Worm (Caenorhabditis elegans) whole organism, L2 larva: ENCODE data around the gene F14D2.15.

ENCODE experiments used
- C34F6.9 ChIP-seq: fragments of 150-350 bp; optimal IDR thresholded peaks from 2 replicates; lab custom pipeline; 2014; ENCODE audit warnings: missing biosample characterization, missing genetic modification characterization
- Y55F3AM.14 ChIP-seq: fragments of 200-800 bp; sonication (Bioruptor generic); optimal IDR thresholded peaks from 2 replicates; lab custom pipeline; 2018; ENCODE audit warnings: mild to moderate bottlenecking, missing genetic modification characterization, missing compliant biosample characterization
- aly-2 ChIP-seq: fragments of 150-350 bp; optimal IDR thresholded peaks from 2 replicates; lab custom pipeline; 2014; ENCODE audit warnings: missing biosample characterization, missing genetic modification characterization
- ama-1 ChIP-seq: fragments of 150-350 bp; optimal IDR thresholded peaks from 2 replicates; lab custom pipeline; 2018; ENCODE audit warnings: inconsistent platforms
- ceh-16 ChIP-seq: fragments of 150-350 bp; optimal IDR thresholded peaks from 2 replicates; lab custom pipeline; 2014; ENCODE audit warnings: missing biosample characterization, missing genetic modification characterization
- ceh-82 ChIP-seq: fragments of 150-350 bp; optimal IDR thresholded peaks from 2 replicates; lab custom pipeline; 2014; ENCODE audit warnings: missing biosample characterization, missing genetic modification characterization
- egl-27 ChIP-seq: sonication (generic microtip); optimal IDR thresholded peaks from 3 replicates; lab custom pipeline; 2017; ENCODE audit warnings: missing biosample characterization, missing genetic modification reagents, missing genetic modification characterization
- fos-1 ChIP-seq: fragments of 150-350 bp; optimal IDR thresholded peaks from 2 replicates; lab custom pipeline; 2014; ENCODE audit warnings: missing biosample characterization, missing genetic modification characterization
- gmeb-1 ChIP-seq: fragments of 150-350 bp; optimal IDR thresholded peaks from 2 replicates; lab custom pipeline; 2014; ENCODE audit warnings: missing biosample characterization, missing genetic modification characterization
- lin-11 ChIP-seq: fragments of 150-350 bp; sonication (generic microtip); optimal IDR thresholded peaks from 2 replicates; lab custom pipeline; 2014; ENCODE audit warnings: missing biosample characterization, missing genetic modification characterization, inconsistent platforms, mixed read lengths
- mab-5 ChIP-seq: fragments of 150-350 bp; optimal IDR thresholded peaks from 2 replicates; lab custom pipeline; 2014; ENCODE audit warnings: missing biosample characterization, missing genetic modification characterization
- nhr-10 ChIP-seq: sonication (generic microtip); optimal IDR thresholded peaks from 2 replicates; lab custom pipeline; 2017; ENCODE audit warnings: missing biosample characterization, missing genetic modification characterization
- nhr-129 ChIP-seq: fragments of 150-350 bp; optimal IDR thresholded peaks from 2 replicates; lab custom pipeline; 2014; ENCODE audit warnings: missing biosample characterization, missing genetic modification characterization
- nhr-237 ChIP-seq: fragments of 150-350 bp; optimal IDR thresholded peaks from 2 replicates; lab custom pipeline; 2014; ENCODE audit warnings: missing biosample characterization, missing genetic modification characterization
- nhr-25 ChIP-seq: fragments of 150-350 bp; sonication (generic microtip); optimal IDR thresholded peaks from 3 replicates; lab custom pipeline; 2014; ENCODE audit warnings: missing biosample characterization, missing genetic modification characterization
- peb-1 ChIP-seq: fragments of 150-350 bp; optimal IDR thresholded peaks from 2 replicates; lab custom pipeline; 2014; ENCODE audit warnings: missing biosample characterization, missing genetic modification characterization
- skn-1 ChIP-seq: sonication (generic microtip); optimal IDR thresholded peaks from 2 replicates; lab custom pipeline; 2017; ENCODE audit warnings: missing biosample characterization, missing genetic modification characterization
- sma-3 ChIP-seq: sonication (generic microtip); optimal IDR thresholded peaks from 2 replicates; lab custom pipeline; 2016; ENCODE audit warnings: missing genetic modification reagents, missing genetic modification characterization, missing compliant biosample characterization
- unc-55 ChIP-seq: fragments of 150-350 bp; sonication (generic microtip); optimal IDR thresholded peaks from 3 replicates; lab custom pipeline; 2014; ENCODE audit warnings: missing biosample characterization, missing genetic modification reagents, missing genetic modification characterization
- zag-1 ChIP-seq: fragments of 150-350 bp; optimal IDR thresholded peaks from 2 replicates; lab custom pipeline; 2014; ENCODE audit warnings: missing biosample characterization, missing genetic modification characterization
- ztf-1 ChIP-seq: fragments of 200-800 bp; sonication (Bioruptor generic); conservative IDR thresholded peaks from 2 replicates; pipeline ENCODE4 v1.3.6; 2022; ENCODE audit warnings: missing genetic modification characterization, missing compliant biosample characterization
- ztf-11 ChIP-seq: sonication (generic microtip); optimal IDR thresholded peaks from 2 replicates; lab custom pipeline; 2017; ENCODE audit warnings: missing biosample characterization, missing genetic modification characterization

Gene F14D2.15

DNA sequence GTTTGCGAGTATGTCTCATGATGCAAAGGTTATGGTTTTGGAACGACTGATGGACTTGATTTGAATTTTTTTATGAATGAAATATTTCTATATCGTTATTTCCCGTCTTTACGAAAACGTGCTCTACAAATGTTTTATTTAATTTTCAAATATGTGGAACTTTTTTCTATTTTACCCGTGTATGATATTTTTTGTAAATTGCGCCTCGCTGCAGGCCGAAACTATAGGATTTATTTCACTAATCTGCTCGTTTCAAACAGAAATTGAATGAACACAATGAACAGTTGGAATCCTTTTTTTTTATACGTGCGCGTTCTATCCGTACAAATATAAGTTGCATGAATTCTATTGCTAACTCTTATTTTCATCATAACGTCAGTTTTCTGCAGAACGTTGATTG, 45.7 kb downstream of the F14D2.15 start, which contains the start of gene btb-18:
btb-18 (plus strand) TSS at position 301 of the 400 bp plus-strand sequence.
- TF ChIP-seq ztf-1 (GFP tag; lab: Robert Waterston, UW) (no peak), sma-3 (GFP tag; lab: Kevin White, UChicago) (no peak), mab-5 (tag; lab: Kevin White, UChicago) (no peak), peb-1 (tag; lab: Kevin White, UChicago) (no peak), egl-27 (tag; lab: Kevin White, UChicago) (no peak), nhr-25 (no peak)

DNA sequence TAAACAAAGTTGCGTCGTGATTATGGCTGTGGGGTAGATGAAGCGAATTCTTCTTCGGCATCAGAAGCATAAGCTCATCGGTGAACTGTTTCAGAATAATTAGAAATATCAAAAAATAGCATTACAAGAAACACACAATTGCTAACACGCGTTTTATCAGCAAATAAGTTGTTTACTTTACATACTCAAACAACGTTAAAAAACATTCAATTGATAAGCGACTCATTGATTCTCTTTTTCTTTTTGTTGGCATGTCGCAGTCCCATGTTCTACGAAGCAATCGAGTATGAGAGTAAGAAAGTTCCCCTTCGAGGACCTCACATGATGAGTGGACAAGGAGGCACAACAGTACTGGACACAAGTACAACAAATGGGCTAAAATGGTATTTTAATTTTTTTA, 47.0 kb downstream of the F14D2.15 start, which contains the start of gene btb-16:
btb-16 (plus strand) TSS at position 240 of the 400 bp plus-strand sequence.
- TF ChIP-seq fos-1 (tag; lab: Kevin White, UChicago) (peak; percentile 45), zag-1 (tag; lab: Kevin White, UChicago) (no peak)

DNA sequence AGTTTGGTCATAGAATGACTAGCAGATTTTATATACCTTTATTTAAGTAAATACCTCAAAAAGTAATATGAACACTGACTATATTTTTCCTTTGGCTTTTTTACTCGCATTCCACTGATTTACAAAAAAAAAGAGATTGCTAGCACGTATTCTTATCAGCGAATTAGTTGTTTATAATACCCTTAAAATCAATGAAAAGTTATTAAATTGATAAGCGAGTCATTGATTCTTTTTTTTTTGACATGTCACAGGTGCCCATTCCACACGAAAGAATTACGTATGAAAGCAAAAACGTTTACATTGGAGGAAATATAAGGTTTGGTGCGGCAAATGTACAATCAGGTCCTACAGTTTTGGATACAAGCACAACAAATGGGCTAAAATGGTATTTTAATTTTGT, 48.4 kb downstream of the F14D2.15 start, which contains the start of gene btb-17:
btb-17 (plus strand) TSS at position 213 of the 400 bp plus-strand sequence.
- TF ChIP-seq Y55F3AM.14 (GFP tag; lab: Kevin White, UChicago) (no peak), fos-1 (tag; lab: Kevin White, UChicago) (peak; percentile 58), sma-3 (GFP tag; lab: Kevin White, UChicago) (no peak), gmeb-1 (tag; lab: Kevin White, UChicago) (peak; percentile 9), ztf-11 (no peak), aly-2 (tag; lab: Kevin White, UChicago) (no peak), lin-11 (tag; lab: Kevin White, UChicago) (no peak), ceh-82 (tag; lab: Kevin White, UChicago) (no peak), ceh-16 (tag; lab: Kevin White, UChicago) (no peak), skn-1 (tag; lab: Kevin White, UChicago) (no peak), nhr-129 (tag; lab: Kevin White, UChicago) (no peak), nhr-10 (tag; lab: Kevin White, UChicago) (no peak), ama-1 (lab: Kevin White, UChicago) (no peak), C34F6.9 (tag; lab: Kevin White, UChicago) (no peak), unc-55 (no peak), peb-1 (tag; lab: Kevin White, UChicago) (no peak), nhr-237 (tag; lab: Kevin White, UChicago) (no peak)
- TF ChIP-seq, all 48 proteins: peak for 2
